Worm (Caenorhabditis elegans) whole organism, L1 larva: Measurements from ENCODE around the gene abu-7.

ENCODE experiments used
- ceh-82 ChIP-seq, 3 experiments: fragments of 150-350 bp in 1 of 3; sonication (generic microtip) in 2 of 3; optimal IDR thresholded peaks; 2 replicates each; lab custom pipeline; 2014 to 2017; ENCODE audit warnings: missing biosample characterization in 3 of 3, missing genetic modification characterization in 3 of 3
- ceh-90 ChIP-seq: sonication (generic microtip); optimal IDR thresholded peaks from 2 replicates; lab custom pipeline; 2016; ENCODE audit warnings: missing genetic modification characterization, missing compliant biosample characterization
- dpl-1 ChIP-seq, 3 experiments: fragments of 150-350 bp in 2 of 3; sonication (generic microtip) in 1 of 3; optimal IDR thresholded peaks; 2 replicates each; lab custom pipeline; 2014 to 2017; ENCODE audit warnings: missing biosample characterization in 3 of 3, missing genetic modification characterization in 3 of 3, missing genetic modification reagents in 3 of 3
- elt-3 ChIP-seq, 6 experiments: fragments of 150-350 bp in 1 of 6; sonication (generic microtip); optimal IDR thresholded peaks; 2 replicates each; lab custom pipeline; 2017 to 2018; ENCODE audit warnings: missing biosample characterization in 6 of 6, missing genetic modification characterization in 6 of 6, inconsistent platforms in 1 of 6
- fos-1 ChIP-seq: fragments of 150-350 bp; optimal IDR thresholded peaks from 2 replicates; lab custom pipeline; 2014; ENCODE audit warnings: missing biosample characterization, missing genetic modification characterization
- lsy-2 ChIP-seq, 2 experiments: fragments of 150-350 bp; optimal IDR thresholded peaks; 2 replicates each; lab custom pipeline; 2014; ENCODE audit warnings: missing biosample characterization in 2 of 2, missing genetic modification characterization in 2 of 2
- mdl-1 ChIP-seq, 2 experiments: fragments of 150-350 bp; optimal IDR thresholded peaks; 2 replicates each; lab custom pipeline; 2014 to 2017; ENCODE audit warnings: missing biosample characterization in 2 of 2, missing genetic modification characterization in 2 of 2, inconsistent platforms in 1 of 2
- nhr-12 ChIP-seq: sonication (generic microtip); optimal IDR thresholded peaks from 2 replicates; lab custom pipeline; 2017; ENCODE audit warnings: missing biosample characterization, missing genetic modification characterization
- nhr-20 ChIP-seq: sonication (generic microtip); optimal IDR thresholded peaks from 2 replicates; lab custom pipeline; 2016; ENCODE audit warnings: mild to moderate bottlenecking, missing genetic modification characterization, missing compliant biosample characterization
- nhr-237 ChIP-seq: fragments of 150-350 bp; optimal IDR thresholded peaks from 2 replicates; lab custom pipeline; 2014; ENCODE audit warnings: missing biosample characterization, missing genetic modification characterization
- nhr-71 ChIP-seq: sonication (generic microtip); optimal IDR thresholded peaks from 2 replicates; lab custom pipeline; 2016; ENCODE audit warnings: mild to moderate bottlenecking, missing genetic modification characterization, moderate library complexity, missing compliant biosample characterization
- nhr-85 ChIP-seq: sonication (generic microtip); peaks from one replicate; lab custom pipeline; 2016; ENCODE audit warnings: missing genetic modification characterization, inconsistent platforms, missing compliant biosample characterization
- sptf-1 ChIP-seq: fragments of 150-350 bp; optimal IDR thresholded peaks from 2 replicates; lab custom pipeline; 2014; ENCODE audit warnings: missing biosample characterization, missing genetic modification characterization

DNA sequence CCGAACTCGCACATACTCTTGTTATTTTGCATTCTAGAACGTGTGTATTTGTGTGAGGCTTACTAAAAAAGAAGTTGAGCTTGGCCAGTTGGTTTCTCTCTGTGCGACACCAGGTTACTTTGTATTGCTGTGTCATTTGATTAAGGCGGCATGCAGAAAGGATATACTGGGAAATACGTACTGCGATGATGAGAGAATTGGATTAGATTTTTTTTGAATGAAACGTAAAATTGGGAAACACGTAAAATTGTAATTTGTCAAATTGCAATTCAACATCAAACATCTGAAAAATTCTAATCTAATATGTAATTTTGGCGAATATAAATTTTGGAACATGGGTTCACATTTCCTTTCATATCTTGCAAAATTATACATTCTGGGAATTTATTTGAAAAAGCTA is 20.8 kb downstream of the abu-7 start, which contains the start of gene srh-129:
- TF ChIP-seq dpl-1 (GFP tag; optimal IDR thresholded peaks at IDR 0.05; lab: Kevin White, UChicago) (no peak), mdl-1 (tag; optimal IDR thresholded peaks at IDR 0.05; lab: Kevin White, UChicago) (no peak), nhr-71 (tag; lab: Kevin White, UChicago) (no peak), ceh-82 (tag; optimal IDR thresholded peaks at IDR 0.05; lab: Kevin White, UChicago) (no peak), elt-3 (tag; optimal IDR thresholded peaks at IDR 0.05; lab: Kevin White, UChicago) (no peak), nhr-85 (no peak), nhr-12 (no peak), fos-1 (no peak), ceh-90 (no peak), nhr-237 (tag; lab: Kevin White, UChicago) (no peak), sptf-1 (tag; lab: Kevin White, UChicago) (no peak), nhr-20 (tag; lab: Kevin White, UChicago) (no peak), lsy-2 (tag; optimal IDR thresholded peaks at IDR 0.05; lab: Kevin White, UChicago) (no peak)
